Worm (Caenorhabditis elegans): ENCODE data around the gene F27B3.8.
A peak's percentile ranks its signal among the peaks of the same experiment; 100 is the strongest.

Gene F27B3.8

ce11 chrIII:6606022-6606467 lies 26.5 kb downstream of the F27B3.8 start (continued):
- TF ChIP-seq lin-39 (tag; optimal IDR thresholded peaks at IDR 0.05) (peak; percentile 13), egl-27 (tag; optimal IDR thresholded peaks at IDR 0.05) (peak in 1 of 2 experiments; percentile 38), efl-1 (optimal IDR thresholded peaks at IDR 0.05) (peak; percentile 78 to 79), efl-1 (GFP tag; optimal IDR thresholded peaks at IDR 0.05 in 1 of 2) (peak; percentile 73 to 96), dpl-1 (GFP tag; optimal IDR thresholded peaks at IDR 0.05) (peak; percentile 43 to 66 (median 62)), nhr-77 (tag; optimal IDR thresholded peaks at IDR 0.05) (peak; percentile 45), fos-1 (tag; optimal IDR thresholded peaks at IDR 0.05) (no peak), nhr-84 (tag; optimal IDR thresholded peaks at IDR 0.05) (no peak), pag-3 (tag; optimal IDR thresholded peaks at IDR 0.05; ENCODE audit: borderline replicate concordance, insufficient read depth) (peak; percentile 81), lsy-2 (tag; optimal IDR thresholded peaks at IDR 0.05) (peak; percentile 69 to 79), tbx-2 (tag; optimal IDR thresholded peaks at IDR 0.05) (peak; percentile 66), rnt-1 (tag; optimal IDR thresholded peaks at IDR 0.05) (peak; percentile 83), unc-30 (tag; optimal IDR thresholded peaks at IDR 0.05) (no peak), C16A3.4 (tag; optimal IDR thresholded peaks at IDR 0.05) (peak; percentile 30), ceh-88 (GFP tag; IDR thresholded peaks at IDR 0.05) (no peak), mab-9 (GFP tag; IDR thresholded peaks at IDR 0.05) (peak; percentile 47; the same call in 1 of the 2 replicates), fkh-10 (GFP tag; optimal IDR thresholded peaks at IDR 0.05) (peak; percentile 12), snu-23 (GFP tag; optimal IDR thresholded peaks at IDR 0.05) (peak; percentile 85), mep-1 (tag; optimal IDR thresholded peaks at IDR 0.05) (peak; percentile 75), Y116A8C.19 (tag; optimal IDR thresholded peaks at IDR 0.05; ENCODE audit: borderline replicate concordance) (no peak), pqm-1 (tag; optimal IDR thresholded peaks at IDR 0.05) (no peak), unc-62 (GFP tag; optimal IDR thresholded peaks at IDR 0.05) (no peak), fkh-4 (tag; optimal IDR thresholded peaks at IDR 0.05; ENCODE audit: borderline replicate concordance) (no peak), nhr-11 (tag; optimal IDR thresholded peaks at IDR 0.05) (no peak), tlp-1 (tag; optimal IDR thresholded peaks at IDR 0.05) (no peak), lin-15B (tag; optimal IDR thresholded peaks at IDR 0.05) (no peak), ceh-63 (GFP tag; optimal IDR thresholded peaks at IDR 0.05) (no peak), unc-86 (tag; optimal IDR thresholded peaks at IDR 0.05) (peak; percentile 54), nhr-76 (tag; optimal IDR thresholded peaks at IDR 0.05) (no peak), lin-35 (GFP tag; optimal IDR thresholded peaks at IDR 0.05) (peak; percentile 75 to 79), mdl-1 (tag; optimal IDR thresholded peaks at IDR 0.05) (peak in 1 of 2 experiments; percentile 90), ama-1 (optimal IDR thresholded peaks at IDR 0.05) (peak; percentile 77), alr-1 (tag; optimal IDR thresholded peaks at IDR 0.05; ENCODE audit: borderline replicate concordance) (no peak), F16B12.6 (tag; optimal IDR thresholded peaks at IDR 0.05) (peak; percentile 35), pax-3 (tag; optimal IDR thresholded peaks at IDR 0.05) (peak; percentile 69), vab-15 (tag; optimal IDR thresholded peaks at IDR 0.05) (no peak), ztf-11 (tag; optimal IDR thresholded peaks at IDR 0.05) (peak in 1 of 2 experiments; percentile 39), hpl-2 (GFP tag; optimal IDR thresholded peaks at IDR 0.05) (no peak), zag-1 (tag; optimal IDR thresholded peaks at IDR 0.05) (no peak), blmp-1 (tag; optimal IDR thresholded peaks at IDR 0.05) (peak; percentile 82), elt-3 (tag; optimal IDR thresholded peaks at IDR 0.05) (peak in 1 of 6 experiments; percentile 56), mef-2 (tag; optimal IDR thresholded peaks at IDR 0.05) (no peak), dsc-1 (tag; optimal IDR thresholded peaks at IDR 0.05) (peak; percentile 51), unc-130 (tag; optimal IDR thresholded peaks at IDR 0.05) (peak; percentile 81), sox-4 (tag; optimal IDR thresholded peaks at IDR 0.05) (no peak), egl-13 (tag; optimal IDR thresholded peaks at IDR 0.05) (peak; percentile 7), ceh-90 (tag; optimal IDR thresholded peaks at IDR 0.05) (no peak), ztf-4 (tag; optimal IDR thresholded peaks at IDR 0.05) (peak; percentile 61), hlh-4 (tag; optimal IDR thresholded peaks at IDR 0.05) (no peak), xbp-1 (tag; optimal IDR thresholded peaks at IDR 0.05) (peak; percentile 58), lin-14 (GFP tag; optimal IDR thresholded peaks at IDR 0.05) (peak; percentile 90), nhr-237 (tag; optimal IDR thresholded peaks at IDR 0.05) (no peak), aha-1 (tag; optimal IDR thresholded peaks at IDR 0.05) (no peak), fkh-8 (tag; optimal IDR thresholded peaks at IDR 0.05) (peak; percentile 72)
